Worm (Caenorhabditis elegans) whole organism, L4/young adult: ENCODE measurements around the gene ZC239.22.

Experiments
- dao-5 ChIP-seq: sonication (generic microtip); optimal IDR thresholded peaks from 2 replicates; lab custom pipeline; 2016; ENCODE audit warnings: missing genotype, missing genetic modification characterization, moderate library complexity, missing compliant biosample characterization
- him-1 ChIP-seq: sonication (generic microtip); optimal IDR thresholded peaks from 2 replicates; lab custom pipeline; 2016; ENCODE audit warnings: missing genotype, missing genetic modification reagents, missing genetic modification characterization, missing compliant biosample characterization

- TF ChIP-seq him-1 (tag; lab: Kevin White, UChicago): no peak
- no peak for TF ChIP-seq dao-5 (tag; lab: Kevin White, UChicago)
These were observed 27.6 kb upstream of the ZC239.22 start, which contains the start of the genes fbxc-50 and C17F4.2 for ce11 chrII:3248043-3248718.
